Worm (Caenorhabditis elegans) whole organism, late embryonic: ENCODE results near the gene F26G1.9.

Source experiments
- K09A11.1 ChIP-seq: sonication (generic microtip); optimal IDR thresholded peaks from 2 replicates; lab custom pipeline; 2017; ENCODE audit warnings: antibody characterized with exemption, mild to moderate bottlenecking, missing genetic modification characterization, missing compliant biosample characterization; ENCODE audit not compliant: insufficient read depth
- ama-1 ChIP-seq: fragments of 150-350 bp; optimal IDR thresholded peaks from 2 replicates; lab custom pipeline; 2014
- ceh-2 ChIP-seq: sonication (generic microtip); optimal IDR thresholded peaks from 2 replicates; lab custom pipeline; 2016; ENCODE audit warnings: missing genotype, missing genetic modification characterization, missing compliant biosample characterization
- ceh-45 ChIP-seq: fragments of 200-800 bp; sonication (Bioruptor generic); IDR thresholded peaks from 2 replicates; pipeline ENCODE4 v1.3.6; 2022; ENCODE audit warnings: missing genetic modification reagents, missing genetic modification characterization, missing compliant biosample characterization
- dve-1 ChIP-seq: sonication (generic microtip); optimal IDR thresholded peaks from 2 replicates; lab custom pipeline; 2017; ENCODE audit warnings: antibody characterized with exemption, mild to moderate bottlenecking, missing genetic modification characterization, missing compliant biosample characterization
- elt-4 ChIP-seq: sonication (generic microtip); optimal IDR thresholded peaks from 2 replicates; lab custom pipeline; 2016; ENCODE audit warnings: missing genetic modification characterization, missing compliant biosample characterization
- gmeb-2 ChIP-seq: sonication (generic microtip); optimal IDR thresholded peaks from 2 replicates; lab custom pipeline; 2016; ENCODE audit warnings: missing genetic modification characterization, inconsistent platforms, missing compliant biosample characterization
- nhr-11 ChIP-seq: fragments of 150-350 bp; optimal IDR thresholded peaks from 2 replicates; lab custom pipeline; 2014; ENCODE audit warnings: missing biosample characterization, missing genetic modification characterization
- pat-9 ChIP-seq: fragments of 200-800 bp; sonication (Bioruptor generic); optimal IDR thresholded peaks from 2 replicates; lab custom pipeline; 2018; ENCODE audit warnings: mild to moderate bottlenecking, missing genetic modification characterization, moderate library complexity, missing compliant biosample characterization
- pax-1 ChIP-seq: fragments of 150-350 bp; optimal IDR thresholded peaks from 2 replicates; lab custom pipeline; 2014; ENCODE audit warnings: missing biosample characterization, missing genetic modification characterization
- pha-4 ChIP-seq: fragments of 150-350 bp; optimal IDR thresholded peaks from 2 replicates; lab custom pipeline; 2018; ENCODE audit warnings: missing biosample characterization, missing genetic modification reagents, missing genetic modification characterization
- unc-3 ChIP-seq, 2 experiments: fragments of 200-800 bp in 1 of 2; sonication (Bioruptor generic) in 1 of 2; sonication (generic microtip) in 1 of 2; conservative IDR thresholded peaks in 1 of 2; optimal IDR thresholded peaks in 1 of 2; 2 replicates each; pipeline versions ENCODE4 v1.3.6 to Lab custom; 2016 to 2022; ENCODE audit warnings: missing compliant biosample characterization in 2 of 2, missing genetic modification characterization in 2 of 2, missing genetic modification reagents in 1 of 2
- unc-55 ChIP-seq: sonication (generic microtip); optimal IDR thresholded peaks from 2 replicates; lab custom pipeline; 2017; ENCODE audit warnings: missing biosample characterization, missing genetic modification reagents, missing genetic modification characterization

DNA sequence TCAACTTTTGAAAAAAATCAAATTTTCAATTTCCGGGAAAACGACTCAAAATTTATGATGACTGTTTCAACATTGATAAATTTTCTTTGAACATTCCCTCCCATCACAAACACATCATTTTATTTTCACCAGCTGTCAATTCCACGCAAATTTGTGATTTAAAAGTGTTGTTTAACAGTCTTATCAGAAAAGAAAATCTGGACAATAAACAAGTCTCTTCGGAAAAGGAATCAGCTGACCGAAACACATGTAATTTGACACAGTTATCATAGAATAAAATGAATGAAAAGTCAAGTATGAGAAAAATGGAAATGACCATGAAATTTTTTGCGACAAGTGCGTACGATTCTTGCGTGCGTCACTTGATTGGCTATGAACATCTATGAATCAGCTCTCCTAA, 4.7 kb downstream of the F26G1.9 start:
- TF ChIP-seq ceh-2 (no peak), elt-4 (no peak), unc-55 (no peak), dve-1 (no peak), ceh-45 (GFP tag; lab: Robert Waterston, UW) (no peak), nhr-11 (no peak), unc-3 (GFP tag; conservative IDR thresholded peaks at IDR 0.05; lab: Robert Waterston, UW) (no peak), unc-3 (tag; optimal IDR thresholded peaks at IDR 0.05; lab: Kevin White, UChicago) (no peak), gmeb-2 (tag; lab: Kevin White, UChicago) (no peak), pat-9 (no peak), pha-4 (tag; lab: Kevin White, UChicago) (no peak), pax-1 (tag; lab: Kevin White, UChicago) (no peak), ama-1 (lab: Kevin White, UChicago) (no peak), K09A11.1 (no peak)
